Fruit fly (Drosophila melanogaster) whole organism, wandering third instar larva: ENCODE data around the gene sesB.

ENCODE experiments used
- Dfd ChIP-seq: fragments of >200 bp; optimal IDR thresholded peaks from 2 replicates; lab custom pipeline; 2017; ENCODE audit warnings: missing biosample characterization, missing genetic modification characterization
- N ChIP-seq: fragments of >200 bp; optimal IDR thresholded peaks from 2 replicates; lab custom pipeline; 2018; ENCODE audit warnings: missing biosample characterization, missing external identifiers, missing genetic modification characterization
- Sp1 ChIP-seq: fragments of 200-800 bp; sonication (Bioruptor generic); optimal IDR thresholded peaks from 3 replicates; lab custom pipeline; 2019; ENCODE audit warnings: missing biosample characterization, mild to moderate bottlenecking, missing genetic modification characterization, moderate library complexity
- br ChIP-seq: fragments of 200-800 bp; sonication (Bioruptor generic); optimal IDR thresholded peaks from 2 replicates; lab custom pipeline; 2016; ENCODE audit warnings: missing biosample characterization, missing genetic modification characterization

- TF ChIP-seq Dfd (GFP tag; lab: Kevin White, UChicago) (no peak), N (no peak), Sp1 (peak; percentile 17), br (GFP tag; lab: Kevin White, UChicago) (peak; percentile 28)
Measured at dm6 chrX:10762959-10763883, 23.5 kb downstream of the sesB start.
